Fruit fly (Drosophila melanogaster) whole organism, embryonic: ENCODE measurements around the gene Ugt35E2.

Source experiments
- Ada2b ChIP-seq: fragments of 200-800 bp; sonication (Bioruptor generic); IDR thresholded peaks from 2 replicates; pipeline ENCODE4 v1.3.6; 2022; ENCODE audit warnings: missing biosample characterization, missing genetic modification characterization
- Asciz ChIP-seq: fragments of 200-800 bp; sonication (Bioruptor generic); optimal IDR thresholded peaks from 2 replicates; lab custom pipeline; 2017; ENCODE audit warnings: missing biosample characterization, mild to moderate bottlenecking, missing genetic modification characterization, missing genetic modification reagents
- Atf-2 ChIP-seq: fragments of 200-800 bp; sonication (Bioruptor generic); optimal IDR thresholded peaks from 2 replicates; lab custom pipeline; 2016; ENCODE audit warnings: missing biosample characterization, missing genetic modification characterization
- Atf3 ChIP-seq: fragments of 200-800 bp; sonication (Bioruptor generic); optimal IDR thresholded peaks from 3 replicates; lab custom pipeline; 2016; ENCODE audit warnings: missing biosample characterization, missing genetic modification characterization
- Atf6 ChIP-seq: fragments of 200-800 bp; sonication (Bioruptor generic); IDR thresholded peaks from 2 replicates; pipeline ENCODE4 v1.3.6; 2022; ENCODE audit warnings: missing biosample characterization, missing genetic modification characterization
- B-H2 ChIP-seq: fragments of 200-800 bp; sonication (Bioruptor generic); optimal IDR thresholded peaks from 2 replicates; lab custom pipeline; 2018; ENCODE audit warnings: missing biosample characterization, mild to moderate bottlenecking, missing genetic modification characterization
- Blimp-1 ChIP-seq: fragments of 200-800 bp; sonication (Bioruptor generic); optimal IDR thresholded peaks from 3 replicates; lab custom pipeline; 2018; ENCODE audit warnings: missing biosample characterization, missing genetic modification characterization, mild to moderate bottlenecking, moderate library complexity, missing genetic modification reagents
- CG11093 ChIP-seq: fragments of 200-800 bp; sonication (Bioruptor generic); IDR thresholded peaks from 3 replicates; pipeline ENCODE4 v1.3.6; 2022; ENCODE audit warnings: missing biosample characterization, missing genetic modification characterization
- CG11247 ChIP-seq: fragments of 200-800 bp; sonication (Bioruptor generic); IDR thresholded peaks from 2 replicates; pipeline ENCODE4 v1.3.6; 2022; ENCODE audit warnings: missing biosample characterization, missing genetic modification characterization
- CG12391 ChIP-seq: fragments of 200-800 bp; sonication (Bioruptor generic); optimal IDR thresholded peaks from 3 replicates; lab custom pipeline; 2018; ENCODE audit warnings: missing biosample characterization, mild to moderate bottlenecking, missing genetic modification characterization, moderate library complexity
- CG1602 ChIP-seq: fragments of 200-800 bp; sonication (Bioruptor generic); optimal IDR thresholded peaks from 3 replicates; lab custom pipeline; 2016; ENCODE audit warnings: missing biosample characterization, missing genetic modification characterization
- CG16863 ChIP-seq: fragments of 200-800 bp; sonication (Bioruptor generic); optimal IDR thresholded peaks from 3 replicates; lab custom pipeline; 2016; ENCODE audit warnings: missing biosample characterization, missing genetic modification characterization
- CG17612 ChIP-seq: fragments of 200-800 bp; sonication (Bioruptor generic); IDR thresholded peaks from 2 replicates; pipeline ENCODE4 v1.3.6; 2022; ENCODE audit warnings: missing biosample characterization, missing genetic modification characterization
- CG17829 ChIP-seq: fragments of 200-800 bp; optimal IDR thresholded peaks from 2 replicates; lab custom pipeline; 2019; ENCODE audit warnings: missing biosample characterization, mild to moderate bottlenecking, missing genetic modification characterization, moderate library complexity
- CG18764 ChIP-seq: fragments of 200-800 bp; sonication (Bioruptor generic); optimal IDR thresholded peaks from 3 replicates; lab custom pipeline; 2016; ENCODE audit warnings: missing biosample characterization, missing genetic modification characterization
- CG42726 ChIP-seq: fragments of 200-800 bp; sonication (Bioruptor generic); IDR thresholded peaks from 2 replicates; pipeline ENCODE4 v1.3.6; 2022; ENCODE audit warnings: missing biosample characterization, missing genetic modification characterization; ENCODE audit not compliant: partially characterized antibody
- CG6175 ChIP-seq: fragments of 200-800 bp; sonication (Bioruptor generic); IDR thresholded peaks from 3 replicates; pipeline ENCODE4 v1.3.6; 2022; ENCODE audit warnings: missing biosample characterization, missing genetic modification characterization
- CG9437 ChIP-seq: fragments of 200-800 bp; sonication (Bioruptor generic); optimal IDR thresholded peaks from 2 replicates; lab custom pipeline; 2018; ENCODE audit warnings: missing biosample characterization, mild to moderate bottlenecking, missing genetic modification characterization
- CG9609 ChIP-seq: fragments of 200-800 bp; sonication (Bioruptor generic); optimal IDR thresholded peaks from 3 replicates; lab custom pipeline; 2016; ENCODE audit warnings: missing biosample characterization, missing genetic modification characterization
- CG9797 ChIP-seq: fragments of 200-800 bp; sonication (Bioruptor generic); optimal IDR thresholded peaks from 3 replicates; lab custom pipeline; 2018; ENCODE audit warnings: missing biosample characterization, mild to moderate bottlenecking, missing genetic modification characterization
- Camta ChIP-seq: fragments of 200-800 bp; sonication (Bioruptor generic); optimal IDR thresholded peaks from 2 replicates; lab custom pipeline; 2016; ENCODE audit warnings: missing biosample characterization, missing genetic modification characterization
- Chrac-16 ChIP-seq: fragments of 200-800 bp; sonication (Bioruptor generic); optimal IDR thresholded peaks from 3 replicates; lab custom pipeline; 2016; ENCODE audit warnings: missing biosample characterization, missing genetic modification characterization
- CoRest ChIP-seq: fragments of 200-800 bp; sonication (Bioruptor generic); optimal IDR thresholded peaks from 3 replicates; lab custom pipeline; 2018; ENCODE audit warnings: missing biosample characterization, mild to moderate bottlenecking, missing genetic modification characterization, moderate library complexity
- Dbx ChIP-seq: fragments of 200-800 bp; sonication (Bioruptor generic); IDR thresholded peaks from 3 replicates; pipeline ENCODE4 v1.3.6; 2022; ENCODE audit warnings: missing biosample characterization, missing genetic modification characterization
- Dfd ChIP-seq, 2 experiments: fragments of >200 bp; optimal IDR thresholded peaks; 2 replicates each; lab custom pipeline; 2017; ENCODE audit warnings: missing biosample characterization in 2 of 2, missing genetic modification characterization in 2 of 2
- E2f2 ChIP-seq: fragments of 200-800 bp; sonication (Bioruptor generic); IDR thresholded peaks from 2 replicates; pipeline ENCODE4 v1.3.6; 2022; ENCODE audit warnings: missing biosample characterization, missing genetic modification characterization
- ERR ChIP-seq: fragments of 200-800 bp; sonication (Bioruptor generic); optimal IDR thresholded peaks from 2 replicates; lab custom pipeline; 2016; ENCODE audit warnings: missing biosample characterization, missing genetic modification characterization
- Eip74EF ChIP-seq, 2 experiments: fragments of 200-800 bp in 1 of 2; fragments of >200 bp in 1 of 2; sonication (Bioruptor generic) in 1 of 2; optimal IDR thresholded peaks; 2 replicates each; lab custom pipeline; 2017 to 2019; ENCODE audit warnings: missing biosample characterization in 2 of 2, missing genetic modification characterization in 2 of 2, mild to moderate bottlenecking in 1 of 2, moderate library complexity in 1 of 2
- Gug ChIP-seq: fragments of 200-800 bp; sonication (Bioruptor generic); IDR thresholded peaks from 4 replicates; pipeline ENCODE4 v1.3.6; 2022; ENCODE audit warnings: missing biosample characterization, missing genetic modification characterization
- NFAT ChIP-seq: fragments of 200-800 bp; sonication (Bioruptor generic); IDR thresholded peaks from 2 replicates; pipeline ENCODE4 v1.3.6; 2022; ENCODE audit warnings: missing biosample characterization, missing genetic modification characterization
- Pdp1 ChIP-seq, 2 experiments: fragments of 200-800 bp; sonication (Bioruptor generic); optimal IDR thresholded peaks; 3 replicates each; lab custom pipeline; 2016; ENCODE audit warnings: missing biosample characterization in 2 of 2, missing genetic modification characterization in 2 of 2, mild to moderate bottlenecking in 1 of 2, moderate library complexity in 1 of 2
- Six4 ChIP-seq: fragments of 200-800 bp; sonication (Bioruptor generic); optimal IDR thresholded peaks from 2 replicates; lab custom pipeline; 2016; ENCODE audit warnings: missing biosample characterization, missing genetic modification characterization
- al ChIP-seq: fragments of 200-800 bp; sonication (Bioruptor generic); IDR thresholded peaks from 2 replicates; pipeline ENCODE4 v1.3.6; 2022; ENCODE audit warnings: missing biosample characterization, missing genetic modification characterization
- amos ChIP-seq: fragments of 200-800 bp; sonication (Bioruptor generic); IDR thresholded peaks from 2 replicates; pipeline ENCODE4 v1.3.6; 2022; ENCODE audit warnings: missing biosample characterization, missing genetic modification characterization; ENCODE audit not compliant: partially characterized antibody
- bowl ChIP-seq: fragments of 200-800 bp; sonication (Bioruptor generic); IDR thresholded peaks from 2 replicates; pipeline ENCODE4 v1.3.6; 2022; ENCODE audit warnings: missing biosample characterization, missing genetic modification characterization
- cas ChIP-seq: fragments of 200-800 bp; sonication (Bioruptor generic); IDR thresholded peaks from 2 replicates; pipeline ENCODE4 v1.3.6; 2022; ENCODE audit warnings: missing biosample characterization, missing genetic modification characterization
- chinmo ChIP-seq: fragments of 200-800 bp; sonication (Bioruptor generic); IDR thresholded peaks from 4 replicates; pipeline ENCODE4 v1.3.6; 2022; ENCODE audit warnings: missing biosample characterization, missing genetic modification characterization; ENCODE audit not compliant: partially characterized antibody
- jing ChIP-seq: fragments of 200-800 bp; sonication (Bioruptor generic); optimal IDR thresholded peaks from 2 replicates; lab custom pipeline; 2018; ENCODE audit warnings: missing biosample characterization, mild to moderate bottlenecking, missing genetic modification characterization
- lilli ChIP-seq: fragments of 200-800 bp; sonication (Bioruptor generic); optimal IDR thresholded peaks from 3 replicates; lab custom pipeline; 2016; ENCODE audit warnings: missing biosample characterization, missing genetic modification characterization
- nmo ChIP-seq: fragments of 200-800 bp; sonication (Bioruptor generic); optimal IDR thresholded peaks from 2 replicates; lab custom pipeline; 2018; ENCODE audit warnings: missing biosample characterization, mild to moderate bottlenecking, missing genetic modification characterization, moderate library complexity
- org-1 ChIP-seq: fragments of 200-800 bp; sonication (Bioruptor generic); optimal IDR thresholded peaks from 2 replicates; lab custom pipeline; 2017; ENCODE audit warnings: missing biosample characterization, missing genetic modification characterization
- peb ChIP-seq: fragments of 200-800 bp; sonication (Bioruptor generic); IDR thresholded peaks from 2 replicates; pipeline ENCODE4 v1.3.6; 2022; ENCODE audit warnings: missing biosample characterization, missing genetic modification characterization
- pros ChIP-seq: fragments of 200-800 bp; sonication (Bioruptor generic); optimal IDR thresholded peaks from 3 replicates; lab custom pipeline; 2019; ENCODE audit warnings: missing biosample characterization, mild to moderate bottlenecking, missing genetic modification characterization, moderate library complexity
- sens-2 ChIP-seq: fragments of 200-800 bp; sonication (Bioruptor generic); IDR thresholded peaks from 2 replicates; pipeline ENCODE4 v1.3.6; 2022; ENCODE audit warnings: missing biosample characterization, missing genetic modification characterization
- sima ChIP-seq: fragments of 200-800 bp; sonication (Bioruptor generic); optimal IDR thresholded peaks from 2 replicates; lab custom pipeline; 2016; ENCODE audit warnings: missing biosample characterization, missing genetic modification characterization
- slp2 ChIP-seq: fragments of 200-800 bp; sonication (Bioruptor generic); optimal IDR thresholded peaks from 2 replicates; lab custom pipeline; 2016; ENCODE audit warnings: missing biosample characterization, missing genetic modification characterization
- so ChIP-seq: fragments of 200-800 bp; sonication (Bioruptor generic); IDR thresholded peaks from 3 replicates; pipeline ENCODE4 v1.3.6; 2022; ENCODE audit warnings: missing biosample characterization, missing genetic modification characterization
- sug ChIP-seq: fragments of 200-800 bp; optimal IDR thresholded peaks from 2 replicates; lab custom pipeline; 2019; ENCODE audit warnings: missing biosample characterization, mild to moderate bottlenecking, missing genetic modification characterization, moderate library complexity
- usp ChIP-seq: fragments of >200 bp; optimal IDR thresholded peaks from 2 replicates; lab custom pipeline; 2017; ENCODE audit warnings: missing biosample characterization, missing genetic modification characterization
- zf30C ChIP-seq: fragments of 200-800 bp; sonication (Bioruptor generic); optimal IDR thresholded peaks from 3 replicates; lab custom pipeline; 2018; ENCODE audit warnings: missing biosample characterization, mild to moderate bottlenecking, missing genetic modification characterization
- zfh1 ChIP-seq: fragments of 200-800 bp; sonication (Bioruptor generic); IDR thresholded peaks from 3 replicates; pipeline ENCODE4 v1.3.6; 2022; ENCODE audit warnings: missing biosample characterization, missing genetic modification characterization

Ugt35E2 gene

DNA sequence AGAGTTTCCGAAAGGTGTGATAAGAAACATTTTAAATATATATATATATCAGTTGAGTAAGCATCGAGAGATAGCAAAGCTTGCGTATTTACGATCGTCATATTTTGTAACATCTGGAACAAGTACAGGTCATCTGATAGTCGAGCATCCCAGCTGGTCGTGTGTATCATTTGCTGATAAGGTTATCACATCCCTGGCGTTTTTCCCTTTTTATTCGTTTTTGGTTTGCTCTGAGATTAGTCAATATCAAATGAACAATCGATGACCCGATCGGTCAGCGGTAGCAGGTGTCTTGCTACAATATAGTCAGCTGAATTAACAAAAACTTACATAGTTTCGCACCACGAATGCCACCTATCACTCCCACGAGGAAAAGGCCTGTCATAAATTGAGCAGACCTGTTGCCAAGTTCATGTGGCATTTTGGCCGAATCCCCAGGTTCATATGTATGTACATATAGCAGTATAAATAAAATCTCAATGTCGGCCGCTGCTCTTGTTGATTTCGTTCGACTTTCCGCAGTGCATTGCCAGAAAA is 33.2 kb upstream of the Ugt35E2 start (continued):
- no peak for TF ChIP-seq peb (GFP tag; lab: Robert Waterston, UW)
- no peak for TF ChIP-seq amos
- TF ChIP-seq sima (GFP tag; lab: Kevin White, UChicago): no peak
- peak; percentile 74 for TF ChIP-seq sug (tag; lab: Kevin White, UChicago)
- peak; percentile 33; the same call in 1 of the 4 replicates for TF ChIP-seq Gug (GFP tag; lab: Robert Waterston, UW)
- TF ChIP-seq so: no peak
- no peak for TF ChIP-seq CG17612
- TF ChIP-seq CG6175 (GFP tag; lab: Robert Waterston, UW): 0 out of 3 replicates have a peak, but pooled peaks have one; percentile 50
- TF ChIP-seq CoRest (tag; lab: Kevin White, UChicago): peak; percentile 62
- TF ChIP-seq B-H2 (GFP tag; lab: Kevin White, UChicago): no peak
- TF ChIP-seq CG1602 (GFP tag; lab: Kevin White, UChicago): peak; percentile 9
- TF ChIP-seq usp (GFP tag; lab: Kevin White, UChicago): no peak
- no peak for TF ChIP-seq cas
- TF ChIP-seq CG9437 (GFP tag; lab: Kevin White, UChicago): peak; percentile 33
- peak; percentile 57 for TF ChIP-seq CG11247
- TF ChIP-seq Asciz (GFP tag; lab: Kevin White, UChicago): peak; percentile 32
- TF ChIP-seq al (GFP tag; lab: Robert Waterston, UW): peak; percentile 64; the same call in 1 of the 2 replicates
- TF ChIP-seq Chrac-16: peak; percentile 51
- TF ChIP-seq sens-2 (GFP tag; lab: Robert Waterston, UW): no peak
- peak in 1 of 2 experiments; percentile 66 for TF ChIP-seq Pdp1 (GFP tag; optimal IDR thresholded peaks at IDR 0.05; lab: Kevin White, UChicago)
- TF ChIP-seq CG42726 (GFP tag; lab: Robert Waterston, UW): no peak
- TF ChIP-seq chinmo: peak; percentile 61; the same call in 1 of the 4 replicates
- TF ChIP-seq Blimp-1 (GFP tag; lab: Kevin White, UChicago): peak; percentile 39
- no peak for TF ChIP-seq CG16863 (GFP tag; lab: Kevin White, UChicago)
- TF ChIP-seq CG9609 (GFP tag; lab: Kevin White, UChicago): no peak
- no peak for TF ChIP-seq org-1
- TF ChIP-seq Atf3 (GFP tag; lab: Kevin White, UChicago): no peak
- TF ChIP-seq Ada2b (GFP tag; lab: Robert Waterston, UW): peak; percentile 57
- TF ChIP-seq Eip74EF (GFP tag; optimal IDR thresholded peaks at IDR 0.05; lab: Kevin White, UChicago): no peak
- peak; percentile 58; the same call in 1 of the 3 replicates for TF ChIP-seq zfh1 (GFP tag; lab: Robert Waterston, UW)
- no peak for TF ChIP-seq slp2 (GFP tag; lab: Kevin White, UChicago)
- no peak for TF ChIP-seq jing (GFP tag; lab: Kevin White, UChicago)
- TF ChIP-seq E2f2 (GFP tag; lab: Robert Waterston, UW): peak; percentile 19; the same call in 1 of the 2 replicates
- TF ChIP-seq lilli (GFP tag; lab: Kevin White, UChicago): peak; percentile 51
- no peak for TF ChIP-seq Atf-2 (GFP tag; lab: Kevin White, UChicago)
- TF ChIP-seq Atf6 (GFP tag; lab: Robert Waterston, UW): peak; percentile 75; the same call in 1 of the 2 replicates
- TF ChIP-seq CG9797: no peak
- peak; percentile 35; the same call in 1 of the 3 replicates for TF ChIP-seq Dbx
- no peak for TF ChIP-seq pros (GFP tag; lab: Kevin White, UChicago)
- peak; percentile 60 for TF ChIP-seq CG12391 (tag; lab: Kevin White, UChicago)
- TF ChIP-seq zf30C: no peak
- TF ChIP-seq ERR (GFP tag; lab: Kevin White, UChicago): no peak
- TF ChIP-seq Dfd (GFP tag; optimal IDR thresholded peaks at IDR 0.05; lab: Kevin White, UChicago): no peak
- TF ChIP-seq CG11093 (GFP tag; lab: Robert Waterston, UW): no peak
- peak; percentile 61 for TF ChIP-seq nmo
- TF ChIP-seq Six4 (GFP tag; lab: Kevin White, UChicago): peak; percentile 25
- no peak for TF ChIP-seq NFAT (GFP tag; lab: Robert Waterston, UW)
- TF ChIP-seq CG18764 (GFP tag; lab: Kevin White, UChicago): no peak
- TF ChIP-seq CG17829 (tag; lab: Kevin White, UChicago): no peak
- no peak for TF ChIP-seq Camta (GFP tag; lab: Kevin White, UChicago)
- TF ChIP-seq bowl (GFP tag; lab: Robert Waterston, UW): no peak
